Fruit fly (Drosophila melanogaster): ENCODE results near the gene CG5079.
A peak's percentile ranks its signal among the peaks of the same experiment; 100 is the strongest.

Gene CG5079

DNA sequence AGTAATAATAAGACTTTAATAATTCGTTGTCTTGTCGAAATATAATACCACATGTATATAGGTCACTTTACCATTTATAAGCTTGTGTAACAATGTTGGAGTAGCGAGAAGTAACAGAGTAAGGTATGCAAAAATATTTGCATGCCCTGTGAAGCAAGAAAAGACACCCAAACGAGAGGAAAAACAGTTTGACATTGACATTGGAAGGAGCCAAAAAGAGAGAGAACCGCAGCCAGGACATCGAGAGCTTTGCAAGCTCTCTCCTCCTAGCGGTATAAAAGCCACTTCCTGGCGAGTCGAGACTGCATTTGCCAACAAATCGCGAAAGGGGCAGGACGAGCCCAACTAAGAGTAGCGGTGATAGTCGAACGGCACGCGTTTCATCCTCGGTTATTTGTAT lies at the start of gene CG5079:
TSS of gene CG5079 (plus strand) at position 301 of the 400 bp plus-strand sequence.
- TF ChIP-seq CTCF (optimal IDR thresholded peaks at IDR 0.05) (no peak), CG8478 (optimal IDR thresholded peaks at IDR 0.05) (no peak)

DNA sequence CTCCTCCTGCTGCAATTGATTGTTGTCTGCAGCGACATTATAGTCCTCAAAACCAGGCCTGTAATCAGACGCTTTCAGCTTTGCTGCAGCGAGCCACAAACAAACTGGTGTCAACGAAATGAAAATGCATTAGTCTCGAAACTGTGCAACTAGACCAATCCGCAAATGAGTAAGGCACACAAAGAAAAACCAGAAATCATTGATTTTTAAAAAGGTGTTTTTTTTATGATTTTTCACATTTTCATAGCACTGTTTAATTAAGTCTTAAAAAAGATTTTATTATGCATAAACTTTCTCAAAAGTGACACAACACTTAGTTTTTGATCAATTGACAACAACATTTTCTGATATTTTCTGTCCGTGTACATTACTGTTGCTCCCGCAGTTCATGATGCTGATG lies 30.4 kb upstream of the CG5079 start, which contains the start of gene CG4582:
TSS of gene CG4582 (minus strand) at position 101 of the 400 bp plus-strand sequence.
- no peak for TF ChIP-seq CTCF (optimal IDR thresholded peaks at IDR 0.05)
- no peak for TF ChIP-seq CG8478 (optimal IDR thresholded peaks at IDR 0.05)

DNA sequence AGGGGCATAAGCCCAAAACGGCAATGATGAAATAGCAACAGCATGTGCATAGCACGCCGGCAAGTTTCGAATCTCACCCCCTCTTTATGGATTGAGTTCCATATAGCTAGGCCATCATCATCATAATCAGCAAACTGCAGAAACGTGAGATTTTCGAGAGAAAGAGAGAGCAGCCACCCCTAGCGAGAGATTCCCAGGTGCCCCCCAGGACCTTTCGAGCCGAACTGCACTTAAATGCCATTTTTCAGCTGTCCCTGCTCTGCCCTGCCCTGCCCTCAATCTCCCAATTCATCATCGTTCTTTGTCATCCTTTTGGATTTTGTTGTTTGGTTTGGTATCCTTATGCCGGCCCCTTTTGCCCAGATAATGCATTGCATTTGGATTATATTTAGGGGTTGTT lies 25.8 kb upstream of the CG5079 start:
- no peak for TF ChIP-seq CTCF (optimal IDR thresholded peaks at IDR 0.05)
- no peak for TF ChIP-seq CG8478 (optimal IDR thresholded peaks at IDR 0.05)

DNA sequence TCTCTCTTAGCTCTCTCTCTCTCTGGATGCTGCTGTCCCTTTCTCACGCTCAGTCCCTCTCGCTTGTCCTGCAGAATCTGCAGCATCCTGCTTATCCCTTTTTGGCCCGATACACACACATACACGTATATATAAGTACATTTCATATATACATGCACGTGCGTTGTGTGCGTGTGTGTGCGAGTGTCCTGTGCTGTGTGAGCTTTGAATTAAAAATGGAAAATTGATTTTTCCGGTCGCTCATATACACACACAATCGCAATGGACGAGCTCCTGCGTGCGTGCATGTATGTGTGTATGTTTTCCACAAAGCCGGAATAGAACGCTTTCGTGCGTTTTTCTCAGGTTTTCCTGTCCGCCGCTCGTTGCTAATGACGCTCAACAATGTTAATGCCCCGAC lies 25.0 kb upstream of the CG5079 start:
- TF ChIP-seq CG8478 (optimal IDR thresholded peaks at IDR 0.05): no peak
- TF ChIP-seq CTCF (optimal IDR thresholded peaks at IDR 0.05): no peak

DNA sequence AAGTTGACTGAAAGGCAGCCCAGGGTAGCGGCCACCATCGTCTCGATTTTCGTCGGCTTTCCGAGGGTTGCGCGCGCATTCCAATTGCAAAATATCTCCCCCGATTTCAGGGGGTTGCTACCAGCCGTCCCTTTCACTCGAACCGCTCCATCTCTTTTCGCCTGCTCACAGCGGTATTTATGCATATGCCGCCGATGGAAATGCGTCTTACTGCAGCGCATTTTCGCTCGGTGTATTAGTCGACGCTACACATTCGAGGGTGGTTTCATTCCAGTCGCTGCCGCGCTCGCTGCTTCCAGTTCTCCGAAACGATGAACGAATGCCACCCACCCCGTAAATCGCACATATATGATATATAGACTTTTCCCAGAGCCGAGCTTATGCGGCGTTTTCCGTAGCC lies 24.3 kb upstream of the CG5079 start:
- TF ChIP-seq CG8478 (optimal IDR thresholded peaks at IDR 0.05) (no peak), CTCF (optimal IDR thresholded peaks at IDR 0.05) (no peak)

DNA sequence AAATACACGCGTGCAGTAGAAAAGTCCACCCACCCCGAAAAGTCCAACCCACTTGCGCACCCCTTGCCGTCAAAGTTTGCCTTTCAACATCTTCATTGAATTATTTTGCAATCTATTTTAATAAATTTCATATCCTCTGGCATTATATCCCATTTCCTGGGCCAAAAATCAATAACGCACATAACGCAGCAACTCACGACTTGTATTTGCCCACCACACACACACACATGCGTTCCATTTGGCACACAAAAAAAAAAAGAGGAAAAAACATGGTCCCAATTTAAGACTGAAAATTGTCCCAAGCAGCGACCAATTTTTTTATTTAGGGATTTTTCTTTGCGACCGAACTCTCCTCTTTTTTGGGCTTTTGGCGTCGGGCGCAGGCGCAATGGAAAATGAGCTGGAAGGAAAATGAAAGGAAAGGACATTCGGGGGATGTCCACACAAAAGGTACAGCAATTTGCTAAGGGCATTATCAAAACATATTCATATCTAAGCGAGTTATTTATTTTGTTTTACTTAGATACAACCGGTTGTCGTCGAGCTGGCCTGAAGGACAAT lies 22.5 kb upstream of the CG5079 start:
- TF ChIP-seq CG8478 (optimal IDR thresholded peaks at IDR 0.05) (no peak), CTCF (optimal IDR thresholded peaks at IDR 0.05) (no peak)

DNA sequence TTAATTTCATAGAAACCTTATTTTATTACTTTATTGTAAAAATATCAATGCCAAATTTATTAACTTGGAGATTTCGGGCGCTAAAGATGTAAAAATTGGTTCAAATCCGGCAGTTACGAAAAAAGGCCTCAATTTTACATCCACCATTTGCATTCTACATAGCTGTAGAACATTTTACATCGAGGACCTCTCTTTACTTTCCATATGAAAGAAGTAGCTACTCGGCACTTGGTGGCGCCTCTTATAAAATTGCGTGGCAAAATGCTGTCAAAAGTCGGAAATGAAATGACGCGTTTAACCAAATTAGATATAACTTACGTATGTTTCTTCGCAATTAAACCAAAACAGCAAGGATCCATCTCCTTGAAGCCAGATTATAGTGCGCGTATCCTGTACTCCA lies 22.0 kb upstream of the CG5079 start:
- no peak for TF ChIP-seq CG8478 (optimal IDR thresholded peaks at IDR 0.05)
- peak; percentile 92 to 95 for TF ChIP-seq CTCF (optimal IDR thresholded peaks at IDR 0.05)

DNA sequence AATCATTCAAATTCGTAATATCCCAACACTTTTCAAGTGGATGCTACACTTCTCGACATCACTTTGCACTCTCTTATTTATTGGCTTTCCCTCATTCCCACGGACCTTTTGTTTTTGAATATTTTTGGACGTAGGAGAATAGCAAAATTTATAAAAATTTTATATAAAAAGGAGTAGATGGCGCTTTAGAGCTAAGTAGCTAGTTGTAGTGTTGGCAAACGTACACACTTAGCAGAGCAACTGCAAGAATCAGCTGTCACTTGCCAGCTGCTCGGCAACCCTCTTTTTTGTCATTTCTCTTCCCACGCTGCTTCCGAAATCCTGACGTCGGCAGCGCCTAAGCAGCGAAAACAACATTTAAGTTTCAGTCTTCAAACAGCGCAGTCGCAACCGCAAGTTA lies 19.3 kb upstream of the CG5079 start:
- TF ChIP-seq CG8478 (optimal IDR thresholded peaks at IDR 0.05) (no peak), CTCF (optimal IDR thresholded peaks at IDR 0.05) (peak; percentile 73 to 88)

DNA sequence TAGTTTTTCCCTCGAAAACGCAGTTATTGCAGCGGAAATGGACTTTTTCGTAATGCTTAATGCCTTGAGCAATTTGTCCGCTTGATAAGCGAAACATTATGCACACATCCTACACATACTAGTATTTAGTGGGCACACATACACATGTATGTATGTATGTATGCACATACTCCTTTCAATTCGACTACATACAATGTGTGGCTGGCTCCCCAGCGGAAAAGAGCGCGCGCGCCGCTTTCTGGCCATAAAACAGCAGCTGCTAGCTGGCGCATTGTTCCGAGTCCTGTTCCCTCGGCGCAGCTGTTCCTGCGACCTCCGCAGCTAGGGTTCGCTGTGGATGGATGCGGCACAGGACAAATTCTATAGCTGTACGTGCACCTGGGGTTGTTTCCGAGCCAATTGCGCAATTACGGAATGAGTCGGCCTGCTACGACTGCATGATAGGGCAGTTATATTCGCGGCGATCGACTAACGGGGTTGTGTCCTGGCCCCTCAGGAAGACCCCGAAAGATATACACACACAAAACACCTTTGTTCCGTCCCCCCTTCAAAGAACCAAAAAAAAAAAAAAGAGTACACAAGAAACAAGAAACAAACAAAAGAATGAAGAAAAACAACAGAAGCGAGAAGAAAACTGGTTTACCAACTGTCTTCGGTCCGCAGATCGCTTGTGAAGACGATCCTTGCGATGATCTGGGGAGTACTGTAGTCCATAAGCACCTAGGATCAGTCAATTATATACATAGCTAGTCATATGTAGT lies 17.0 kb upstream of the CG5079 start:
- no peak for TF ChIP-seq CG8478 (optimal IDR thresholded peaks at IDR 0.05)
- TF ChIP-seq CTCF (optimal IDR thresholded peaks at IDR 0.05): no peak

DNA sequence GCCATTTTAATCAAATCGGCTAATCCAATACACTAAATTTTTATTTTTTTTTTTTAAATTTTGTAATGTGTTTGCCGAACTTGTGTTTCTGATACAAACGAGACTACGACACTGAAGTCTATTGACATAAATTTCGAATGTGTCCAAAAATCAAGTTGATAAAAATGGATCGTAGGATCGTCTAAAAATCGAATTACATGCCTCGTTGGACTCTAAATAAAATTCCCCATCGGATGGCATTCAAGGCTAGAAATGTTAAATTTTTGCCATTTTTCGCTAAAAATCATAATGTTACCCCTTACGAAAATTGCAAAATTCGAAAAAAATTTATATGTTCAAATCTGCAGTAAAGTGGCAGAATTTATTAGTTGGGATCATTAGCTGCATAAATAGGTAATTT lies 4.4 kb upstream of the CG5079 start, which contains the start of gene ymp:
TSS of gene ymp (minus strand) at position 101 of the 400 bp plus-strand sequence.
- no peak for TF ChIP-seq CG8478 (optimal IDR thresholded peaks at IDR 0.05)
- no peak for TF ChIP-seq CTCF (optimal IDR thresholded peaks at IDR 0.05)

DNA sequence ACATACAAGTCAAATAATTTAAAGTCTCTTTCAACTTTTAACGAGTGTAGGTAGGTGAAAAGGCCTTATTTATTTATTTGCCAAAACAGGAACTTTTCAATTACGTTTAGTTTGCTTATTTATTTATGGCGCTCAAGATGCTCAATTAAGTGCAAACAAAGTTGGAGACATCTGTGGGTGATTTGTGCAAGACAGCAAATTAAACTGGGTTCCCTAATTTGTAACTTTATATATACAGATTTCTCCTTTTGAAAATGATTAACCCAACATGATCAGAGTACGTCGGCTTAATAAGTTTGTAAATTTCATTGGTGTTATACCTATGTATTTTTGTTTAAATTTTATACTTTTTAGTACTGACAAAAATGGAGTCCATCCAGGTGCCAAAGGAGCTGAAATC lies 4.6 kb downstream of the CG5079 start, which contains the start of gene CG5071:
TSS of gene CG5071 (plus strand) at position 301 of the 400 bp plus-strand sequence.
- TF ChIP-seq CTCF (optimal IDR thresholded peaks at IDR 0.05) (no peak), CG8478 (optimal IDR thresholded peaks at IDR 0.05) (no peak)

DNA sequence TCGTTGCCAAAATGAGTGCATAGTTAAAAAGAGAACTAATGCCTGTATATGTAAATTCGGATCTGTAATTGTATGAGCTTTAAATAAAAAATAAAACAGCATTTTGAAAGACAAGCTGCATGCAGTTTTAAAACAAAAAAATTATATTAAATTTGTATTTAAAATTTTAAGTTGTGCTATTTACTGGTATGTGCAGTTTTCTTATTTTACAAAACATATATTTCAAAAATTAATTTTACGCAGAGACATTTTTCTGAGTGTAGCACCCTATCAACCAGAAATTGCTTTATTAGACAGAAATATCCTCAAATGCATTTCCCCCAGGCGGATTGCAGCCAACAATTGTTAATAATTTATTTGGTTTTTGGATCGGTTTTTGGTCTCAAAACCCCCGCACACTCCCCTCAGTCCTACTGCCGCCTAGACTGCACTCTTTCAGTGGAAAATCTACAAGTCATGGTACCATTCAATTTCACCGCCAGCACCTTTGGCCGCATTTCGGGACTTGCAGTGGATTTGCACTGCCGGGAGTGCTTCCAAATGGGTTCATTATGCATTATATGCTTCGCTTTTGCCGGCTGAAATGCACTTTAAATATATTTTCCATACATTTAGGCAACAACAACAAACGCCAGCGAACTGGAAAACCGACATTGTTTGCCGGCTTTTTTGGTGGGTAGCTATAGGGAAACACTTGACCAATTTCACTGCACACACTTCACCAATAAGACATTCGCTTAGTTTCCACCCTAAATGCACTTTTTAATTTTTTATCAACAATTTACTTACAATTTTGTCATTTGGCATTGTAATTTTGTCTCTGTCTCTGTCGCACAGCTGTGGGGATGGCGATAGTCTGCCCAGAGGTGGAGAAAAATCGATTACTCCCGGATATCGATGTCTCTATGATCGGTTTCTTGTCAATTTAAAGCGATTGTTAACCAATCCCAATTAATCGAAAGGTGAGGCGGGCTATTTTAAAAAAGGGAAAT lies 10.6 kb downstream of the CG5079 start, which contains the start of gene Npl4:
TSS of gene Npl4 (minus strand) at position 863 of the 992 bp plus-strand sequence.
- TF ChIP-seq CTCF (optimal IDR thresholded peaks at IDR 0.05): no peak
- TF ChIP-seq CG8478 (optimal IDR thresholded peaks at IDR 0.05): no peak

DNA sequence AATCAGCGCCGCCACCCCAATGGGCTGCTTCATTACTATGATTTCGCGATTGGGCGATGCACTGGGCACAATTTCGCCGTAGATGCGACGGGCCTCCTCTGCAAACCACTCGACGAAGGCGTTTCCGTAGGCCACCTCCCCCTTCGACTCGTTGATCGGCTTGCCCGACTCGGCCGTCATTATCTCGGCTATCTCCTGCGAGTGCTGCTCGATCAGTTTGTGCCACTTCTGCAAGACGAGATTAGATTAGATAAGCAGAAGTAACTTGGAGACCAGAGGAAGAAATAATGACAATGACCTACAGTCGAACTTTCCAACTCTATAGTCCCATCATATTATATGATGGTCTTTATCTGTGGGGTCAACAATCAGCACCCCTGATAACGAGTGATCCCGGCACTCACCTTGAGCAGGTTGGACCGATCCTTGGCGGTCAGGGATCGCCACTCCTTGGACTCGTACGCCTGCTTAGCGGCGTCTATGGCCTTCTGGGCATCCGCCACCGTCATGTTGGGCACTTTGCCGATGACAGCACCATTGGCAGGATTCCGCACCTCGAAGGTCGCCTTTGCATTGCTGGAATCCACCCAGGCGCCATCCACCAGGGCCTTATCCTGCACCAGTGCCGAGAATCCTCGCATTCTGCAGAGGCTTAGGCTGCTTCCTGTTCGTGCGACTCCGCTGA lies 12.6 kb downstream of the CG5079 start:
- TF ChIP-seq CTCF (optimal IDR thresholded peaks at IDR 0.05): no peak
- no peak for TF ChIP-seq CG8478 (optimal IDR thresholded peaks at IDR 0.05)

DNA sequence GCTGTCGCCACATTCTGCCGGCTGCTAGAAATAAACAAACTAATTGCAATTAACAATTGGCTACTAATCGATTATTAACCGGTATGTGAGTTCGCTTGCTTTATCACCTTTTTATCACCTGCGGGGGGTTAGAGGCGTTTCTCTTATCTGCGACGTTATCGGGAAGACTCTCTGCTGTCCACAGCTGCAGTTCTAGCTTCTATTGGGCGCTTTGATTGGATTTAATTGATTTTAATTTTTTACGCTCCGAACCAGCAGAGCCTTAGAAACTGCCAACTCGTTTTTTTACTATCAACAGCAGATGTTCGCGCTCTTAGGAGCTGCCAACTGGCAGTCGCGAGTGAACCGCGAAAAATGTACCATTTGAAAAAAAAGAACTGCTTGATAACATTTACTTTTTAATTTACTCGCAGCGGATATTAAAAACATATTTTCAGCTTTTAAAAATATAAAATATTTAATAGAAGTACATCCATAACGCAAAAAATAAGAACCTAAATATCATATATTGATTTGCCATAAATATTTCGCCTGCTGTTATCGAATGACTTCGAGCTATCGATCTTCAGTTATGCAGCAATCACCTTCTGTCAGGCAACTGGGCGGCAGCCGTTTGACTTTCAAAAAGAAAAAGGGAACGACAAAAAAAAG lies 13.3 kb downstream of the CG5079 start, which contains the start of gene Ssadh:
TSS of gene Ssadh (minus strand) at position 300 of the 651 bp plus-strand sequence.
- TF ChIP-seq CG8478 (optimal IDR thresholded peaks at IDR 0.05): no peak
- TF ChIP-seq CTCF (optimal IDR thresholded peaks at IDR 0.05): no peak

Measured in S2 (cell line).